Fruit fly (Drosophila melanogaster) whole organism, pupa: ENCODE results near the gene Alg7.
"Not testable (repeated sequence)": the region's sequence is repeated elsewhere in the genome, so short reads cannot be mapped to it uniquely, and the experiment has no call there.

ENCODE experiments used
- CG10348 ChIP-seq: fragments of 200-800 bp; sonication (Bioruptor generic); IDR thresholded peaks from 2 replicates; pipeline ENCODE4 v1.3.6; 2022; ENCODE audit warnings: missing biosample characterization, missing genetic modification characterization
- CG12605 ChIP-seq: fragments of 200-800 bp; sonication (Bioruptor generic); IDR thresholded peaks from 2 replicates; pipeline ENCODE4 v1.3.6; 2022; ENCODE audit warnings: missing biosample characterization, missing genetic modification characterization
- CG13204 ChIP-seq: fragments of 200-800 bp; sonication (Bioruptor generic); optimal IDR thresholded peaks from 2 replicates; lab custom pipeline; 2018; ENCODE audit warnings: missing biosample characterization, mild to moderate bottlenecking, missing genetic modification characterization, moderate library complexity
- CG14655 ChIP-seq: fragments of 200-800 bp; sonication (Bioruptor generic); optimal IDR thresholded peaks from 3 replicates; lab custom pipeline; 2017; ENCODE audit warnings: mild to moderate bottlenecking, missing biosample characterization, missing genetic modification reagents, missing genetic modification characterization
- CG15710 ChIP-seq: fragments of 200-800 bp; sonication (Bioruptor generic); optimal IDR thresholded peaks from 2 replicates; lab custom pipeline; 2018; ENCODE audit warnings: missing biosample characterization, mild to moderate bottlenecking, missing genetic modification characterization, moderate library complexity
- CG17806 ChIP-seq: fragments of 200-800 bp; sonication (Bioruptor generic); optimal IDR thresholded peaks from 2 replicates; lab custom pipeline; 2018; ENCODE audit warnings: missing biosample characterization, mild to moderate bottlenecking, missing genetic modification characterization, moderate library complexity
- CG32121 ChIP-seq: fragments of 200-800 bp; sonication (Bioruptor generic); IDR thresholded peaks from 2 replicates; pipeline ENCODE4 v1.3.6; 2022; ENCODE audit warnings: missing biosample characterization, missing genetic modification characterization
- CG34367 ChIP-seq: fragments of 200-800 bp; sonication (Bioruptor generic); optimal IDR thresholded peaks from 2 replicates; lab custom pipeline; 2018; ENCODE audit warnings: missing biosample characterization, mild to moderate bottlenecking, missing genetic modification characterization
- CG4496 ChIP-seq: fragments of 200-800 bp; sonication (Bioruptor generic); IDR thresholded peaks from 3 replicates; pipeline ENCODE4 v1.3.6; 2022; ENCODE audit warnings: missing biosample characterization, missing genetic modification characterization
- CG8301 ChIP-seq: fragments of 200-800 bp; sonication (Bioruptor generic); optimal IDR thresholded peaks from 2 replicates; lab custom pipeline; 2018; ENCODE audit warnings: missing biosample characterization, mild to moderate bottlenecking, missing genetic modification characterization
- CG9948 ChIP-seq: fragments of 200-800 bp; sonication (Bioruptor generic); optimal IDR thresholded peaks from 2 replicates; lab custom pipeline; 2018; ENCODE audit warnings: missing biosample characterization, mild to moderate bottlenecking, missing genetic modification characterization, moderate library complexity
- D1 ChIP-seq: fragments of 200-800 bp; sonication (Bioruptor generic); optimal IDR thresholded peaks from 2 replicates; lab custom pipeline; 2018; ENCODE audit warnings: missing biosample characterization, mild to moderate bottlenecking, missing genetic modification characterization, moderate library complexity
- EcR ChIP-seq: fragments of 200-800 bp; sonication (Bioruptor generic); optimal IDR thresholded peaks from 3 replicates; lab custom pipeline; 2019; ENCODE audit warnings: missing biosample characterization, missing genetic modification characterization, mild to moderate bottlenecking, moderate library complexity, missing genetic modification reagents
- Ets98B ChIP-seq: fragments of 200-800 bp; sonication (Bioruptor generic); IDR thresholded peaks from 2 replicates; pipeline ENCODE4 v1.3.6; 2022; ENCODE audit warnings: missing biosample characterization, missing genetic modification characterization
- Pif1A ChIP-seq: fragments of 200-800 bp; sonication (Bioruptor generic); optimal IDR thresholded peaks from 3 replicates; lab custom pipeline; 2016; ENCODE audit warnings: missing biosample characterization, missing genetic modification characterization
- Pif1B ChIP-seq: fragments of 200-800 bp; sonication (Bioruptor generic); optimal IDR thresholded peaks from 3 replicates; lab custom pipeline; 2016; ENCODE audit warnings: missing biosample characterization, missing genetic modification characterization
- Snoo ChIP-seq: fragments of 200-800 bp; sonication (Bioruptor generic); optimal IDR thresholded peaks from 3 replicates; lab custom pipeline; 2017; ENCODE audit warnings: missing biosample characterization, mild to moderate bottlenecking, missing genetic modification characterization, inconsistent platforms
- fd96Ca ChIP-seq: fragments of 200-800 bp; sonication (Bioruptor generic); IDR thresholded peaks from 3 replicates; pipeline ENCODE4 v1.3.6; 2022; ENCODE audit warnings: missing biosample characterization, missing genetic modification characterization
- gl ChIP-seq: fragments of 200-800 bp; sonication (Bioruptor generic); optimal IDR thresholded peaks from 2 replicates; lab custom pipeline; 2018; ENCODE audit warnings: missing biosample characterization, mild to moderate bottlenecking, missing genetic modification characterization
- rn ChIP-seq: fragments of 200-800 bp; sonication (Bioruptor generic); IDR thresholded peaks from 2 replicates; pipeline ENCODE4 v1.3.6; 2022; ENCODE audit warnings: missing biosample characterization, missing genetic modification characterization

Alg7 gene

DNA sequence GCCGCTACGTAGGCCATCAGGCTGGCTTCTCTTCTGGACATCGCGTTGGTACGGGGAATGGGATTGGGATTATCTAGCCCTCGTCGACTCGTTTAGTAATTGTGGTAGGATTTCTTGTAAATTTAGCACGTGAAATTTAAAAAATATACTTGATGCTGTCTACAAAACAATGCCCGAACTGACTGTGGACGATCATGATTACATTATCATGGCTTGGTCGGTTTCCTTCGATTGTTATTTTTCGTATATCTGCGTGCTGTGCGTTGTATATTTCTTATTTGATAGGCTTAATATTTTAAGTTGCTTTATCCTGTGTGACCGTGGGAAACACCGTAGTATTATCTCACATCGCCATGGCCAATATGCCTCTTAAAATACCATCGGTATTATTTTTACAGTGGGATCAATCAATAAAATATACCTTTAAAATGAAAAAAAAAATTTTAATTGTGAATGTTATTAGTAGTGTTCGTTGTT, 24.0 kb downstream of the Alg7 start, which contains the start of gene CG16972:
Gene CG16972, minus strand, starts transcription at position 336 of the 477 bp plus-strand sequence.
- TF ChIP-seq Pif1B, result no peak
- no peak for TF ChIP-seq CG32121 (GFP tag; lab: Robert Waterston, UW)
- peak; percentile 7; the same call in 1 of the 2 replicates for TF ChIP-seq CG12605 (GFP tag; lab: Robert Waterston, UW)

DNA sequence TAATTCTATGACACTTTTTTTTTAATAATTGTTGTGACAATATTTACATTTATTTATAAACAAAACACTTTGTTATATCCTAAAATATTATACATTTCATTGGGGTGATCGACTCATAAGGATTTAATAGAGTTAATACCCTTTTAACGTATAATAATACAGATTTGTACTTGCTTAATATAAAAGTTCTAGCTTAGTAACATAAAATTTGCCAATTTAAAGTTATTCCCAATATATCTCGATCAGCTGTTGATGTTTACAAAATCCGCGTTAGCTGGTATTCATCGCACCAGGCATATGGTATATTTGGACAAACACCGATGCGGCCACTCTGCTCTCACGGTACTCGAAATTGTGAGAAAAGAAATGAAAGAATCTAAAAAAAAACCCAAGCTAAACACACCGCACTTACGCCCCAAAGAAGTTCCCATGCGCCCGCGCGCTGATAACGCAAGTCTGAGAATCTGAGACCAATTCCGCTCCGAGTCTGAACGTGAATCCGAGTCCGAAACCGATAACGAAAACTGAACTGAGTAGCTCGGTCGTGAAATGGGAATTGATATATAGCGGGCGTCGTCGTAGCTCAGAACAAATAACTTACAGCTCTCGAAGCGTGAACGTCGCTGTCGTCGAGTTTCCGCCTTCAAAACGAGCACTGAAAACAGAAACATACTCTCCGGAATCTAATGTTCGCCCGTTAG, 24.5 kb downstream of the Alg7 start, which contains the start of gene Pect:
Gene Pect, plus strand, starts transcription at position 326 of the 701 bp plus-strand sequence.
- peak; percentile 38; the same call in 1 of the 3 replicates for TF ChIP-seq fd96Ca (GFP tag; lab: Robert Waterston, UW)
- peak; percentile 54; the same call in 1 of the 2 replicates for TF ChIP-seq Ets98B (GFP tag; lab: Robert Waterston, UW)
- TF ChIP-seq gl (tag; lab: Kevin White, UChicago), result peak; percentile 7
- peak; percentile 28 for TF ChIP-seq CG15710
- TF ChIP-seq CG17806, result no peak
- peak; percentile 52 for TF ChIP-seq EcR (GFP tag; lab: Kevin White, UChicago)
- no peak for TF ChIP-seq Pif1B
- TF ChIP-seq CG12605 (GFP tag; lab: Robert Waterston, UW), result peak; percentile 62

DNA sequence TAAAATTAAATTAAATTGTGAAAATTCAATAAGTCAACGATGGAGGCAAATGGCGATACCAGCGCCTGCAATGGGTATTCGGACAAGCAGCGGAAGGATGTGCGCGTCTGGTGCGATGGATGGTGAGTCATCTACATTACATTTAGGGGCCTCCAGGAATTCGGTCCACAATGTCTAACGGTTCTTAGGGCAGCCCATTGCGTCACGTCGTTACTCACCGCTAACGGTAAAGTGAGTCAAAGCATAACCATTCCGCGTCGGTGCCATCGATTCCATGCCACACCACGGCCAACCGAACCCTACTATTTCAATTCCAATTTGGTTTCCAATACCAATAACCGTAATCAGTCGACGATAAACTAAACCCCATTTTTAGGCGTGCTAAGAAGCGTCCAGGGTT, 25.1 kb downstream of the Alg7 start:
- TF ChIP-seq D1 (tag; lab: Kevin White, UChicago) (no peak), CG9948 (no peak)

DNA sequence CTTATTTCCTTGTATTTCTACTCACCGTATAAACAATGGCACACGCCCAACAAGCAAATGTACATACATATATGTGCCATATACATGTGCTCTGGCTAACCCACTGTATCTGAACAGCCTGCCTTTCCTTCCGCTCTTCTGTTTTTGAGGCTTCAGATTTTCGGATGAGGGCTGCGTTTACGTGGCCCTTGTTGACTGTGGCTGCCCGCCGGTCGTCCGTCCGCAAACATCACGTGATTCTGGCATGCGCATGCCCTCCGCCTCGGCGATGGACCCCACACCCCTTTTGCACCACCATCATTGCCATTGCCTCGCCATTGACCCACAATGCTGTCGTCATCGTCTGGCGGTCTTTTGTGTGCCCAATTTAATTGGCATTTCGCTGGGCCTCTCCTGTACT, 26.2 kb downstream of the Alg7 start:
- TF ChIP-seq Snoo, result peak; percentile 48
- peak; percentile 44; the same call in 1 of the 3 replicates for TF ChIP-seq fd96Ca (GFP tag; lab: Robert Waterston, UW)
- TF ChIP-seq gl (tag; lab: Kevin White, UChicago), result peak; percentile 3
- TF ChIP-seq Ets98B (GFP tag; lab: Robert Waterston, UW), result peak; percentile 9; the same call in 1 of the 2 replicates
- no peak for TF ChIP-seq rn (GFP tag; lab: Robert Waterston, UW)
- TF ChIP-seq Pif1B, result no peak
- peak; percentile 45; the same call in 1 of the 2 replicates for TF ChIP-seq CG32121 (GFP tag; lab: Robert Waterston, UW)
- TF ChIP-seq CG15710, result no peak
- 0 out of 2 replicates have a peak, but pooled peaks have one; percentile 10 for TF ChIP-seq CG12605 (GFP tag; lab: Robert Waterston, UW)
- peak; percentile 54 for TF ChIP-seq CG13204
- TF ChIP-seq EcR (GFP tag; lab: Kevin White, UChicago), result peak; percentile 49

DNA sequence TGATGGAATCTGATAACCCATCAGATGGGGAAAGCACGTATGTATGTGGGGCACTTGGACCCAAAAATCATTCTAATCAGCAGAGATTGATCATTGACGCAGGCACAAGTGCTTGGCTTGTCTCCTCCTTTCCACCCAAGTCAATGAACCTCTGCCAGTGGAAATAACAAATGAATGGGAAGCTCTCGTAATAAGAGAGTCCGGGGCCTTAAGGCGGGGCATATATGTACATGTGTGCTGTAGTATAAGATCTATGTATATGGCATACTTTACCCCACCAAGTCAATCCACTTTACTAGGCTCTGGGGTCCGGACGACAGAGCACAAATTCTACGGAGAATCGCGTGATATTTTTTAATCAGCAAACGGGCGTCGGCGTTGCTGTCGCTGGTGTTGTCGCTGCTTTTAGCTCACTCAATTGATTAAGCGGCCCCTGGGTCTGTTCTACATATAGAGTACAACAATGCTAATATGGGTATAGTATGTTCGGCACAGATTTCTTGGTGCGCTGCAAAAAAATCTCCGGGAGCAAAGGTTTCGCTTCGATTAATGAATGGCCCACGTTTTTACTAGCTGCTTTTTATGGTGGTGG, 27.1 kb downstream of the Alg7 start:
- TF ChIP-seq CG32121 (GFP tag; lab: Robert Waterston, UW), result peak; percentile 36; the same call in 1 of the 2 replicates
- TF ChIP-seq Pif1A (GFP tag; lab: Kevin White, UChicago), result no peak
- TF ChIP-seq CG17806, result no peak
- TF ChIP-seq CG13204, result no peak
- TF ChIP-seq CG12605 (GFP tag; lab: Robert Waterston, UW), result peak; percentile 62; the same call in 1 of the 2 replicates
- TF ChIP-seq EcR (GFP tag; lab: Kevin White, UChicago), result peak; percentile 92
- TF ChIP-seq CG15710, result no peak
- peak; percentile 48 for TF ChIP-seq Ets98B (GFP tag; lab: Robert Waterston, UW)
- TF ChIP-seq CG14655, result no peak
- no peak for TF ChIP-seq D1 (tag; lab: Kevin White, UChicago)

DNA sequence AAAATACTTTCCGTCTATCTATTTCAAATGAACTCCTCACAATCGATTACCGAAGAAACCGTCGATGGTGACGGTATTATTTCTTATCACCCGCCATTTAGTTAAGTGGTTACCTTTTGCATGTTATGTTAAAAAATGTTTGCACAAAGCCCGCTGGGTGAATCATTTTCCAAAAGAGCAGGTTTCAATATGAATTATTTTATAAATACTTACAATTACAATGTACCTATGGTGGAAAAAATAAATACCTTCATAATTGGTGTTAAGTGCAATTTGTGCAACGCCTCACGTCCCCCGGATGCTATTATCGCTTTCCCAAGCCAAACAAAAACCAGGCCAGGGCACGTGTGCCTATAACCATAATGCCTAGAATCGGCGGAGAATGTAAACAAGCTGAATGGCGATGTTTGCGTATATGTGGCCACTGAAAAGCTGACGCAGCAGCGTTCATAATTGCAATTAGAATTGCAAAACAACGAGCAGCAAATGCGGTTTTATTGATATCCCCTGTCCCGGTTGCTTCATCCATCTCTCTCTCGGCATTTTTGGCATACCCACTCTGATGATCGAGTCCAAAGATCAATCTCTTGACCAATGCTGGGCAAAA, 27.9 kb downstream of the Alg7 start:
- no peak for TF ChIP-seq CG12605 (GFP tag; lab: Robert Waterston, UW)
- no peak for TF ChIP-seq CG17806
- 0 out of 3 replicates have a peak, but pooled peaks have one; percentile 13 for TF ChIP-seq CG4496 (GFP tag; lab: Robert Waterston, UW)
- TF ChIP-seq Ets98B (GFP tag; lab: Robert Waterston, UW), result no peak
- TF ChIP-seq CG15710, result no peak
- no peak for TF ChIP-seq gl (tag; lab: Kevin White, UChicago)
- TF ChIP-seq CG8301 (tag; lab: Kevin White, UChicago), result no peak
- no peak for TF ChIP-seq CG10348
- peak; percentile 17; the same call in 1 of the 2 replicates for TF ChIP-seq CG32121 (GFP tag; lab: Robert Waterston, UW)
- no peak for TF ChIP-seq CG34367 (tag; lab: Kevin White, UChicago)

DNA sequence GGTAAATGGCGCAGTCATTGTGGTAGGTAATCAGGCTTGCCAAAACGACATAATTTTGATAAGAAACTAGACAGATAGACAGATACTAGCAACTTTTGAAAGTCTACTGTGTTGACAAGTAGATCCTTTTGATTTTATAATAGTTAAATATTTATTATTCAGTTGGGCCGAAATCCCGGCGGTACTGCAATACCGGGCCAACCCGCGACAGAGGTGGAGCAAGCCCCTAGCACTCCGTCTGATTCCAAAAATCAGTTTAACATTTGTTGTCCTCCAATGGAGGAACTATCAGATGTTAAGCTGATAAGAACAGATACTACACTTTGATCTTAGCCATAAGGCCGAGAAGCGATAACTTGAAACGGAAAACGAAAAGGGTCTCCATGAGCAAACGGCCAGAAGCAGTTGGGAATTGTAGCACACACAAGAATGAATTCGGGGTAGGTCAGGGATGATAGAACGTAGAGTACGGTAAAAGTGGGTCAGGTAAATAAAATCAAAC, 32.8 kb downstream of the Alg7 start, which contains the start of gene CG15482:
Gene CG15482, minus strand, starts transcription at position 51 of the 502 bp plus-strand sequence.
- TF ChIP-seq CG15710; CG34367 (tag; lab: Kevin White, UChicago); Pif1B: not testable (repeated sequence)
